Worm (Caenorhabditis elegans) whole organism, L1 larva: ENCODE results near the gene K12H4.7.

Experiments
- C04F5.9 ChIP-seq: sonication (generic microtip); optimal IDR thresholded peaks from 2 replicates; lab custom pipeline; 2016; ENCODE audit warnings: missing genetic modification characterization, missing compliant biosample characterization
- C34B4.2 ChIP-seq: sonication (generic microtip); optimal IDR thresholded peaks from 2 replicates; lab custom pipeline; 2017; ENCODE audit warnings: mild to moderate bottlenecking, missing genetic modification characterization, missing compliant biosample characterization
- F16B12.6 ChIP-seq: fragments of 150-350 bp; optimal IDR thresholded peaks from 2 replicates; lab custom pipeline; 2014; ENCODE audit warnings: missing biosample characterization, missing genetic modification characterization
- alr-1 ChIP-seq: fragments of 200-800 bp; sonication (Bioruptor generic); optimal IDR thresholded peaks from 2 replicates; lab custom pipeline; 2018; ENCODE audit warnings: borderline replicate concordance, mild to moderate bottlenecking, missing genetic modification characterization, missing compliant biosample characterization
- aly-2 ChIP-seq: fragments of 150-350 bp; optimal IDR thresholded peaks from 2 replicates; lab custom pipeline; 2014; ENCODE audit warnings: missing biosample characterization, missing genetic modification characterization
- ama-1 ChIP-seq: fragments of 150-350 bp; optimal IDR thresholded peaks from 2 replicates; lab custom pipeline; 2014
- blmp-1 ChIP-seq: fragments of 150-350 bp; optimal IDR thresholded peaks from 2 replicates; lab custom pipeline; 2014; ENCODE audit warnings: missing biosample characterization, missing genetic modification characterization
- ceh-8 ChIP-seq: fragments of 200-800 bp; sonication (Bioruptor generic); optimal IDR thresholded peaks from 2 replicates; lab custom pipeline; 2018; ENCODE audit warnings: mild to moderate bottlenecking, missing genetic modification characterization, moderate library complexity, missing compliant biosample characterization
- ceh-82 ChIP-seq, 3 experiments: fragments of 150-350 bp in 1 of 3; sonication (generic microtip) in 2 of 3; optimal IDR thresholded peaks; 2 replicates each; lab custom pipeline; 2014 to 2017; ENCODE audit warnings: missing biosample characterization in 3 of 3, missing genetic modification characterization in 3 of 3
- ces-1 ChIP-seq: fragments of 150-350 bp; optimal IDR thresholded peaks from 2 replicates; lab custom pipeline; 2014; ENCODE audit warnings: missing biosample characterization, missing genetic modification reagents, missing genetic modification characterization
- dpl-1 ChIP-seq, 3 experiments: fragments of 150-350 bp in 2 of 3; sonication (generic microtip) in 1 of 3; optimal IDR thresholded peaks; 2 replicates each; lab custom pipeline; 2014 to 2017; ENCODE audit warnings: missing biosample characterization in 3 of 3, missing genetic modification characterization in 3 of 3, missing genetic modification reagents in 3 of 3
- dsc-1 ChIP-seq: sonication (generic microtip); optimal IDR thresholded peaks from 2 replicates; lab custom pipeline; 2016; ENCODE audit warnings: mild to moderate bottlenecking, missing genetic modification characterization, missing compliant biosample characterization
- efl-1 ChIP-seq, 4 experiments: fragments of 150-350 bp; optimal IDR thresholded peaks in 3 of 4; peaks in 1 of 4; 1 replicate in 1 of 4; 2 replicates in 3 of 4; lab custom pipeline; 2014; ENCODE audit warnings: missing biosample characterization in 2 of 4, missing genetic modification characterization in 2 of 4, missing genetic modification reagents in 2 of 4
- efl-3 ChIP-seq: fragments of 200-800 bp; sonication (Bioruptor generic); optimal IDR thresholded peaks from 2 replicates; lab custom pipeline; 2018; ENCODE audit warnings: mild to moderate bottlenecking, missing genetic modification characterization, missing compliant biosample characterization
- elt-2 ChIP-seq: sonication (generic microtip); optimal IDR thresholded peaks from 2 replicates; lab custom pipeline; 2016; ENCODE audit warnings: missing genetic modification characterization, mild to moderate bottlenecking, inconsistent platforms, missing compliant biosample characterization, missing genetic modification reagents
- ets-5 ChIP-seq: fragments of 200-800 bp; sonication (Bioruptor generic); IDR thresholded peaks from 2 replicates; pipeline ENCODE4 v1.3.6; 2022; ENCODE audit warnings: missing genetic modification characterization, missing compliant biosample characterization
- fkh-10 ChIP-seq: sonication (generic microtip); optimal IDR thresholded peaks from 2 replicates; lab custom pipeline; 2017; ENCODE audit warnings: missing biosample characterization, missing genetic modification reagents, missing genetic modification characterization
- fkh-4 ChIP-seq: sonication (generic microtip); optimal IDR thresholded peaks from 2 replicates; lab custom pipeline; 2016; ENCODE audit warnings: missing compliant biosample characterization, missing genetic modification characterization, borderline replicate concordance
- fkh-8 ChIP-seq: sonication (generic microtip); optimal IDR thresholded peaks from 2 replicates; lab custom pipeline; 2016; ENCODE audit warnings: mild to moderate bottlenecking, missing genetic modification characterization, missing compliant biosample characterization
- fos-1 ChIP-seq: fragments of 150-350 bp; optimal IDR thresholded peaks from 2 replicates; lab custom pipeline; 2014; ENCODE audit warnings: missing biosample characterization, missing genetic modification characterization
- grh-1 ChIP-seq: fragments of 200-800 bp; sonication (Bioruptor generic); IDR thresholded peaks from 2 replicates; pipeline ENCODE4 v1.3.6; 2022; ENCODE audit warnings: missing genetic modification reagents, missing genetic modification characterization, missing compliant biosample characterization
- hpl-2 ChIP-seq: fragments of 150-350 bp; optimal IDR thresholded peaks from 2 replicates; lab custom pipeline; 2014; ENCODE audit warnings: missing biosample characterization, missing genetic modification reagents, missing genetic modification characterization
- isw-1 ChIP-seq: fragments of 200-800 bp; sonication (Bioruptor generic); IDR thresholded peaks from 2 replicates; pipeline ENCODE4 v1.3.6; 2022; ENCODE audit warnings: missing genetic modification characterization, missing compliant biosample characterization
- lin-13 ChIP-seq: fragments of 150-350 bp; optimal IDR thresholded peaks from 2 replicates; lab custom pipeline; 2014; ENCODE audit warnings: missing biosample characterization, missing genetic modification reagents, missing genetic modification characterization
- lin-15B ChIP-seq: fragments of 150-350 bp; sonication (generic microtip); optimal IDR thresholded peaks from 3 replicates; lab custom pipeline; 2014; ENCODE audit warnings: missing biosample characterization, missing genetic modification characterization
- lin-35 ChIP-seq, 2 experiments: fragments of 150-350 bp; optimal IDR thresholded peaks; 2 replicates each; lab custom pipeline; 2014; ENCODE audit warnings: missing biosample characterization in 2 of 2, missing genetic modification characterization in 2 of 2, missing genetic modification reagents in 2 of 2
- lir-3 ChIP-seq: sonication (generic microtip); optimal IDR thresholded peaks from 2 replicates; lab custom pipeline; 2016; ENCODE audit warnings: mild to moderate bottlenecking, missing genetic modification characterization, moderate library complexity, missing compliant biosample characterization; ENCODE audit not compliant: poor library complexity
- lsy-2 ChIP-seq, 2 experiments: fragments of 150-350 bp; optimal IDR thresholded peaks; 2 replicates each; lab custom pipeline; 2014; ENCODE audit warnings: missing biosample characterization in 2 of 2, missing genetic modification characterization in 2 of 2
- mab-9 ChIP-seq: fragments of 200-800 bp; sonication (Bioruptor generic); IDR thresholded peaks from 2 replicates; pipeline ENCODE4 v1.3.6; 2022; ENCODE audit warnings: missing genetic modification reagents, missing genetic modification characterization, missing compliant biosample characterization
- mef-2 ChIP-seq: fragments of 150-350 bp; optimal IDR thresholded peaks from 2 replicates; lab custom pipeline; 2014; ENCODE audit warnings: missing biosample characterization, missing genetic modification characterization
- nhr-11 ChIP-seq: fragments of 150-350 bp; optimal IDR thresholded peaks from 2 replicates; lab custom pipeline; 2014; ENCODE audit warnings: missing biosample characterization, missing genetic modification characterization
- nhr-19 ChIP-seq: fragments of 200-800 bp; sonication (Bioruptor generic); conservative IDR thresholded peaks from 2 replicates; pipeline ENCODE4 v1.3.6; 2022; ENCODE audit warnings: missing genetic modification characterization, missing compliant biosample characterization
- nhr-237 ChIP-seq: fragments of 150-350 bp; optimal IDR thresholded peaks from 2 replicates; lab custom pipeline; 2014; ENCODE audit warnings: missing biosample characterization, missing genetic modification characterization
- nhr-77 ChIP-seq: fragments of 150-350 bp; optimal IDR thresholded peaks from 2 replicates; lab custom pipeline; 2014; ENCODE audit warnings: missing biosample characterization, missing genetic modification characterization
- nhr-84 ChIP-seq: sonication (generic microtip); optimal IDR thresholded peaks from 2 replicates; lab custom pipeline; 2017; ENCODE audit warnings: missing biosample characterization, missing genetic modification characterization
- nhr-85 ChIP-seq: sonication (generic microtip); peaks from one replicate; lab custom pipeline; 2016; ENCODE audit warnings: missing genetic modification characterization, inconsistent platforms, missing compliant biosample characterization
- nhr-90 ChIP-seq: sonication (generic microtip); optimal IDR thresholded peaks from 2 replicates; lab custom pipeline; 2016; ENCODE audit warnings: mild to moderate bottlenecking, missing genetic modification characterization, missing compliant biosample characterization; ENCODE audit not compliant: poor library complexity
- pax-3 ChIP-seq: fragments of 200-800 bp; sonication (Bioruptor generic); optimal IDR thresholded peaks from 2 replicates; lab custom pipeline; 2018; ENCODE audit warnings: mild to moderate bottlenecking, missing genetic modification characterization, moderate library complexity, missing compliant biosample characterization
- pqm-1 ChIP-seq: sonication (generic microtip); optimal IDR thresholded peaks from 3 replicates; lab custom pipeline; 2017; ENCODE audit warnings: missing biosample characterization, missing genetic modification characterization
- rnt-1 ChIP-seq: sonication (generic microtip); optimal IDR thresholded peaks from 2 replicates; lab custom pipeline; 2016; ENCODE audit warnings: mild to moderate bottlenecking, missing genetic modification characterization, moderate library complexity, missing compliant biosample characterization
- skn-1 ChIP-seq: fragments of 150-350 bp; optimal IDR thresholded peaks from 2 replicates; lab custom pipeline; 2014; ENCODE audit warnings: missing biosample characterization, missing genetic modification characterization
- snu-23 ChIP-seq: sonication (generic microtip); optimal IDR thresholded peaks from 2 replicates; lab custom pipeline; 2016; ENCODE audit warnings: missing genetic modification characterization, missing compliant biosample characterization
- sptf-1 ChIP-seq: fragments of 150-350 bp; optimal IDR thresholded peaks from 2 replicates; lab custom pipeline; 2014; ENCODE audit warnings: missing biosample characterization, missing genetic modification characterization
- sup-37 ChIP-seq: fragments of 200-800 bp; sonication (Bioruptor generic); optimal IDR thresholded peaks from 2 replicates; lab custom pipeline; 2018; ENCODE audit warnings: mild to moderate bottlenecking, missing genetic modification characterization, missing compliant biosample characterization
- tbx-2 ChIP-seq: sonication (generic microtip); optimal IDR thresholded peaks from 2 replicates; lab custom pipeline; 2016; ENCODE audit warnings: missing genetic modification characterization, missing compliant biosample characterization
- tlp-1 ChIP-seq: fragments of 150-350 bp; optimal IDR thresholded peaks from 2 replicates; lab custom pipeline; 2014; ENCODE audit warnings: missing biosample characterization, missing genetic modification characterization
- unc-130 ChIP-seq: fragments of 150-350 bp; optimal IDR thresholded peaks from 2 replicates; lab custom pipeline; 2017; ENCODE audit warnings: missing biosample characterization, missing genetic modification characterization, inconsistent platforms
- unc-30 ChIP-seq: sonication (generic microtip); optimal IDR thresholded peaks from 2 replicates; lab custom pipeline; 2017; ENCODE audit warnings: missing biosample characterization, missing genetic modification characterization
- unc-62 ChIP-seq: fragments of 150-350 bp; optimal IDR thresholded peaks from 2 replicates; lab custom pipeline; 2014; ENCODE audit warnings: missing biosample characterization, missing genetic modification reagents, missing genetic modification characterization
- unc-86 ChIP-seq: sonication (generic microtip); optimal IDR thresholded peaks from 2 replicates; lab custom pipeline; 2016; ENCODE audit warnings: missing genetic modification characterization, missing compliant biosample characterization
- xbp-1 ChIP-seq: sonication (generic microtip); optimal IDR thresholded peaks from 2 replicates; lab custom pipeline; 2016; ENCODE audit warnings: missing genetic modification characterization, missing compliant biosample characterization
- zag-1 ChIP-seq: fragments of 150-350 bp; optimal IDR thresholded peaks from 2 replicates; lab custom pipeline; 2014; ENCODE audit warnings: missing biosample characterization, missing genetic modification characterization
- zip-4 ChIP-seq: fragments of 200-800 bp; sonication (Bioruptor generic); optimal IDR thresholded peaks from 2 replicates; lab custom pipeline; 2018; ENCODE audit warnings: mild to moderate bottlenecking, missing genetic modification characterization, moderate library complexity, missing compliant biosample characterization

Gene K12H4.7

DNA sequence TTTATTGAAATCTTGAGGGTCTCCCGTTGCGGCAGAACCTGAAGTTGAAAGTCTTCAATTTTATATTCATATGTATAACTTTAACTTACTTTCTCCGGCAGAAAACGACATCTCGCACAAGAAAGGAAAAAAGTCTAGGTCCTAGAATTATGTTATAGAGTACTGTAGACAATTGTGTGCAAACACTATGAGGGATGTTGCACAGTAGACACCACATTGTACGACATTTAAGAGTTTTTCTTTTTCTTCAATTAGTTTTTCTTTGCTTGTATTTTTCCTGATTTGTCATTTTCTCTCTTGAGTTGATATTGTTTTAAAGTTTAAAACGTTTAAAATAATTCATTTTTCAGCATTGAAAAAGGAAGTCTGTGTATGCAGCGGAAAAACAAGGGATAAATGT lies 34.5 kb upstream of the K12H4.7 start, which contains the start of the genes K06H7.7 and grp-1:
Gene K06H7.7, minus strand, starts transcription at position 121 of the 400 bp plus-strand sequence.
Gene grp-1, plus strand, starts transcription at position 351 of the 400 bp plus-strand sequence.
- TF ChIP-seq F16B12.6 (tag; lab: Kevin White, UChicago) = peak; percentile 93
- no peak for TF ChIP-seq lin-15B (tag; lab: Kevin White, UChicago)
- no peak for TF ChIP-seq ets-5 (GFP tag; lab: Robert Waterston, UW)
- peak; percentile 40; the same call in 1 of the 2 replicates for TF ChIP-seq nhr-19 (GFP tag; lab: Robert Waterston, UW)
- no peak for TF ChIP-seq ceh-8 (GFP tag; lab: Kevin White, UChicago)
- TF ChIP-seq nhr-77 (tag; lab: Kevin White, UChicago) = no peak
- peak; percentile 37 to 52 (median 40) for TF ChIP-seq ceh-82 (tag; optimal IDR thresholded peaks at IDR 0.05; lab: Kevin White, UChicago)
- TF ChIP-seq fos-1 (tag; lab: Kevin White, UChicago) = peak; percentile 6
- no peak for TF ChIP-seq pax-3
- peak; percentile 22 for TF ChIP-seq C04F5.9 (tag; lab: Kevin White, UChicago)
- peak; percentile 78 for TF ChIP-seq nhr-85 (tag; lab: Kevin White, UChicago)
- TF ChIP-seq hpl-2 (GFP tag; lab: Kevin White, UChicago) = no peak
- TF ChIP-seq lsy-2 (tag; optimal IDR thresholded peaks at IDR 0.05; lab: Kevin White, UChicago) = peak; percentile 99
- no peak for TF ChIP-seq unc-62 (GFP tag; lab: Kevin White, UChicago)
- TF ChIP-seq fkh-8 (tag; lab: Kevin White, UChicago) = peak; percentile 38
- TF ChIP-seq fkh-10 (GFP tag; lab: Kevin White, UChicago) = no peak
- no peak for TF ChIP-seq grh-1 (GFP tag; lab: Robert Waterston, UW)
- TF ChIP-seq ces-1 (GFP tag; lab: Kevin White, UChicago) = no peak
- no peak for TF ChIP-seq unc-130 (tag; lab: Kevin White, UChicago)
- TF ChIP-seq skn-1 (tag; lab: Kevin White, UChicago) = peak; percentile 64
- TF ChIP-seq isw-1 = peak; percentile 44
- TF ChIP-seq alr-1 (tag; lab: Kevin White, UChicago) = no peak
- TF ChIP-seq nhr-11 = no peak
- no peak for TF ChIP-seq C34B4.2 (tag; lab: Kevin White, UChicago)
- peak; percentile 67 to 77 (median 76) for TF ChIP-seq dpl-1 (GFP tag; optimal IDR thresholded peaks at IDR 0.05; lab: Kevin White, UChicago)
- no peak for TF ChIP-seq unc-30 (tag; lab: Kevin White, UChicago)
- no peak for TF ChIP-seq tlp-1 (tag; lab: Kevin White, UChicago)
- no peak for TF ChIP-seq nhr-237 (tag; lab: Kevin White, UChicago)
- peak; percentile 27 for TF ChIP-seq zip-4 (GFP tag; lab: Kevin White, UChicago)
- peak; percentile 77 for TF ChIP-seq snu-23 (GFP tag; lab: Kevin White, UChicago)
- TF ChIP-seq nhr-90 = peak; percentile 42
- TF ChIP-seq elt-2 = no peak
- TF ChIP-seq efl-3 (GFP tag; lab: Kevin White, UChicago) = no peak
- TF ChIP-seq tbx-2 = peak; percentile 52
- no peak for TF ChIP-seq zag-1 (tag; lab: Kevin White, UChicago)
- no peak for TF ChIP-seq pqm-1 (tag; lab: Kevin White, UChicago)
- TF ChIP-seq unc-86 (tag; lab: Kevin White, UChicago) = peak; percentile 13
- TF ChIP-seq fkh-4 = no peak
- no peak for TF ChIP-seq ama-1 (lab: Kevin White, UChicago)
- TF ChIP-seq lin-35 (GFP tag; optimal IDR thresholded peaks at IDR 0.05; lab: Kevin White, UChicago) = peak; percentile 75 to 82
- TF ChIP-seq rnt-1 (tag; lab: Kevin White, UChicago) = peak; percentile 53
- no peak for TF ChIP-seq nhr-84 (tag; lab: Kevin White, UChicago)
- peak; percentile 70 for TF ChIP-seq aly-2 (tag; lab: Kevin White, UChicago)
- TF ChIP-seq sptf-1 = no peak
- peak; percentile 63 for TF ChIP-seq lir-3 (tag; lab: Kevin White, UChicago)
- peak; percentile 74 to 79 for TF ChIP-seq efl-1 (optimal IDR thresholded peaks at IDR 0.05; lab: Kevin White, UChicago)
- TF ChIP-seq efl-1 (GFP tag; optimal IDR thresholded peaks at IDR 0.05 in 1 of 2; lab: Kevin White, UChicago) = peak; percentile 76 to 97
- TF ChIP-seq blmp-1 (tag; lab: Kevin White, UChicago) = peak; percentile 22
- no peak for TF ChIP-seq mef-2 (tag; lab: Kevin White, UChicago)
- TF ChIP-seq dsc-1 (tag; lab: Kevin White, UChicago) = peak; percentile 44
- no peak for TF ChIP-seq sup-37
- TF ChIP-seq lin-13 (GFP tag; lab: Kevin White, UChicago) = peak; percentile 28
- TF ChIP-seq mab-9 (GFP tag; lab: Robert Waterston, UW) = no peak
- peak; percentile 56 for TF ChIP-seq xbp-1 (tag; lab: Kevin White, UChicago)
